Worm (Caenorhabditis elegans) whole organism, L4 larva: Measurements from ENCODE around the gene grl-29.
A peak's percentile ranks its signal among the peaks of the same experiment; 100 is the strongest.

Source experiments
- aha-1 ChIP-seq: fragments of 150-350 bp; peaks from one replicate; lab custom pipeline; 2014; ENCODE audit warnings: missing biosample characterization, missing genetic modification characterization
- aly-2 ChIP-seq: sonication (generic microtip); optimal IDR thresholded peaks from 2 replicates; lab custom pipeline; 2018; ENCODE audit warnings: missing biosample characterization, missing genetic modification characterization
- ama-1 ChIP-seq: fragments of 150-350 bp; optimal IDR thresholded peaks from 2 replicates; lab custom pipeline; 2014; ENCODE audit warnings: inconsistent platforms, mixed read lengths
- ceh-20 ChIP-seq: fragments of 200-800 bp; sonication (Bioruptor generic); IDR thresholded peaks from 2 replicates; pipeline ENCODE4 v1.3.6; 2022; ENCODE audit warnings: missing genetic modification reagents, missing genetic modification characterization, missing compliant biosample characterization
- ceh-32 ChIP-seq: sonication (generic microtip); optimal IDR thresholded peaks from 2 replicates; lab custom pipeline; 2016; ENCODE audit warnings: mild to moderate bottlenecking, missing genetic modification characterization, missing compliant biosample characterization; ENCODE audit not compliant: poor library complexity
- ceh-62 ChIP-seq: sonication (generic microtip); optimal IDR thresholded peaks from 2 replicates; lab custom pipeline; 2017; ENCODE audit warnings: missing biosample characterization, missing genetic modification characterization
- daf-12 ChIP-seq: fragments of 150-350 bp; optimal IDR thresholded peaks from 2 replicates; lab custom pipeline; 2014; ENCODE audit warnings: missing biosample characterization, missing genetic modification reagents, missing genetic modification characterization
- daf-16 ChIP-seq, 3 experiments: sonication (generic microtip); optimal IDR thresholded peaks; 2 replicates each; lab custom pipeline; 2016 to 2017; ENCODE audit warnings: missing genetic modification characterization in 3 of 3, missing genetic modification reagents in 3 of 3, mild to moderate bottlenecking in 2 of 3, missing compliant biosample characterization in 2 of 3, missing biosample characterization in 1 of 3, moderate library complexity in 1 of 3
- dmd-6 ChIP-seq: fragments of 200-800 bp; sonication (Bioruptor generic); IDR thresholded peaks from 2 replicates; pipeline ENCODE4 v1.3.6; 2022; ENCODE audit warnings: missing genetic modification reagents, missing genetic modification characterization, missing compliant biosample characterization
- dmd-8 ChIP-seq: fragments of 200-800 bp; sonication (Bioruptor generic); IDR thresholded peaks from 2 replicates; pipeline ENCODE4 v1.3.6; 2022; ENCODE audit warnings: missing genetic modification characterization, missing compliant biosample characterization
- dpl-1 ChIP-seq: fragments of 150-350 bp; optimal IDR thresholded peaks from 2 replicates; lab custom pipeline; 2014; ENCODE audit warnings: missing biosample characterization, missing genetic modification reagents, missing genetic modification characterization
- dve-1 ChIP-seq: sonication (generic microtip); optimal IDR thresholded peaks from 2 replicates; lab custom pipeline; 2017; ENCODE audit warnings: antibody characterized with exemption, mild to moderate bottlenecking, missing genetic modification characterization, missing compliant biosample characterization; ENCODE audit not compliant: insufficient read depth
- fkh-10 ChIP-seq: fragments of 150-350 bp; optimal IDR thresholded peaks from 2 replicates; lab custom pipeline; 2014; ENCODE audit warnings: missing biosample characterization, missing genetic modification reagents, missing genetic modification characterization
- fos-1 ChIP-seq: fragments of 150-350 bp; optimal IDR thresholded peaks from 2 replicates; lab custom pipeline; 2014; ENCODE audit warnings: missing biosample characterization, missing genetic modification characterization
- hif-1 ChIP-seq, 2 experiments: sonication (generic microtip); optimal IDR thresholded peaks; 2 replicates each; lab custom pipeline; 2016 to 2017; ENCODE audit warnings: missing compliant biosample characterization in 2 of 2, missing genetic modification characterization in 2 of 2, missing genetic modification reagents in 2 of 2, missing genotype in 2 of 2, mild to moderate bottlenecking in 1 of 2
- hlh-11 ChIP-seq: fragments of 200-800 bp; sonication (Bioruptor generic); optimal IDR thresholded peaks from 2 replicates; lab custom pipeline; 2018; ENCODE audit warnings: mild to moderate bottlenecking, missing genetic modification characterization, missing compliant biosample characterization
- hlh-30 ChIP-seq: sonication (generic microtip); optimal IDR thresholded peaks from 2 replicates; lab custom pipeline; 2017; ENCODE audit warnings: antibody characterized with exemption, mild to moderate bottlenecking, missing genetic modification characterization, missing compliant biosample characterization; ENCODE audit not compliant: insufficient read depth
- hmg-1.1 ChIP-seq: fragments of 200-800 bp; sonication (Bioruptor generic); IDR thresholded peaks from 2 replicates; pipeline ENCODE4 v1.3.6; 2022; ENCODE audit warnings: missing genetic modification reagents, missing genetic modification characterization, missing compliant biosample characterization
- lim-7 ChIP-seq: fragments of 200-800 bp; sonication (Bioruptor generic); IDR thresholded peaks from 2 replicates; pipeline ENCODE4 v1.3.6; 2022; ENCODE audit warnings: missing genetic modification characterization, missing compliant biosample characterization
- lin-13 ChIP-seq: fragments of 150-350 bp; optimal IDR thresholded peaks from 2 replicates; lab custom pipeline; 2014; ENCODE audit warnings: missing biosample characterization, missing genetic modification reagents, missing genetic modification characterization
- lin-38 ChIP-seq: fragments of 200-800 bp; sonication (Bioruptor generic); IDR thresholded peaks from 2 replicates; pipeline ENCODE4 v1.3.6; 2022; ENCODE audit warnings: missing genetic modification reagents, missing genetic modification characterization, missing compliant biosample characterization
- lin-39 ChIP-seq: fragments of 150-350 bp; optimal IDR thresholded peaks from 2 replicates; lab custom pipeline; 2014; ENCODE audit warnings: missing biosample characterization, missing genetic modification reagents, missing genetic modification characterization
- lsy-2 ChIP-seq, 2 experiments: fragments of 150-350 bp in 1 of 2; sonication (generic microtip) in 1 of 2; optimal IDR thresholded peaks; 2 replicates each; lab custom pipeline; 2014 to 2017; ENCODE audit warnings: missing biosample characterization in 2 of 2, missing genetic modification characterization in 2 of 2
- madf-9 ChIP-seq: fragments of 200-800 bp; sonication (Bioruptor generic); conservative IDR thresholded peaks from 2 replicates; pipeline ENCODE4 v1.3.6; 2022; ENCODE audit warnings: missing genetic modification reagents, missing genetic modification characterization, missing compliant biosample characterization
- mdl-1 ChIP-seq, 2 experiments: fragments of 150-350 bp in 1 of 2; sonication (generic microtip) in 1 of 2; optimal IDR thresholded peaks; 2 replicates each; lab custom pipeline; 2014 to 2017; ENCODE audit warnings: missing biosample characterization in 2 of 2, missing genetic modification characterization in 2 of 2
- mep-1 ChIP-seq: fragments of 150-350 bp; sonication (generic microtip); optimal IDR thresholded peaks from 3 replicates; lab custom pipeline; 2014; ENCODE audit warnings: missing biosample characterization, missing genetic modification characterization
- mes-2 ChIP-seq: sonication (generic microtip); optimal IDR thresholded peaks from 2 replicates; lab custom pipeline; 2016; ENCODE audit warnings: missing genotype, mild to moderate bottlenecking, missing genetic modification characterization, missing compliant biosample characterization; ENCODE audit not compliant: poor library complexity, severe bottlenecking
- mxl-3 ChIP-seq: fragments of 200-800 bp; sonication (Bioruptor generic); optimal IDR thresholded peaks from 2 replicates; lab custom pipeline; 2018; ENCODE audit warnings: mild to moderate bottlenecking, missing genetic modification characterization, missing compliant biosample characterization
- nhr-10 ChIP-seq: fragments of 150-350 bp; optimal IDR thresholded peaks from 2 replicates; lab custom pipeline; 2014; ENCODE audit warnings: missing biosample characterization, missing genetic modification characterization
- nhr-102 ChIP-seq: sonication (generic microtip); optimal IDR thresholded peaks from 2 replicates; lab custom pipeline; 2016; ENCODE audit warnings: mild to moderate bottlenecking, missing genetic modification characterization, moderate library complexity, missing compliant biosample characterization
- nhr-11 ChIP-seq: fragments of 150-350 bp; optimal IDR thresholded peaks from 2 replicates; lab custom pipeline; 2014; ENCODE audit warnings: missing biosample characterization, missing genetic modification characterization
- nhr-111 ChIP-seq: fragments of 200-800 bp; sonication (Bioruptor generic); optimal IDR thresholded peaks from 2 replicates; lab custom pipeline; 2018; ENCODE audit warnings: mild to moderate bottlenecking, missing genetic modification characterization, missing compliant biosample characterization
- nhr-28 ChIP-seq: fragments of 150-350 bp; optimal IDR thresholded peaks from 2 replicates; lab custom pipeline; 2014; ENCODE audit warnings: missing biosample characterization, missing genetic modification characterization
- nhr-42 ChIP-seq: fragments of 200-800 bp; sonication (Bioruptor generic); IDR thresholded peaks from 2 replicates; pipeline ENCODE4 v1.3.6; 2022; ENCODE audit warnings: missing genetic modification characterization, missing compliant biosample characterization
- nhr-48 ChIP-seq: sonication (generic microtip); optimal IDR thresholded peaks from 2 replicates; lab custom pipeline; 2016; ENCODE audit warnings: mild to moderate bottlenecking, missing genetic modification characterization, missing compliant biosample characterization
- php-3 ChIP-seq: fragments of 200-800 bp; sonication (Bioruptor generic); IDR thresholded peaks from 2 replicates; pipeline ENCODE4 v1.3.6; 2022; ENCODE audit warnings: missing genetic modification reagents, missing genetic modification characterization, missing compliant biosample characterization
- pqm-1 ChIP-seq: sonication (generic microtip); optimal IDR thresholded peaks from 2 replicates; lab custom pipeline; 2017; ENCODE audit warnings: missing biosample characterization, missing genetic modification characterization
- rbr-2 ChIP-seq: sonication (generic microtip); optimal IDR thresholded peaks from 2 replicates; lab custom pipeline; 2016; ENCODE audit warnings: missing genotype, missing genetic modification characterization, missing compliant biosample characterization
- set-16 ChIP-seq: fragments of 200-800 bp; sonication (Bioruptor generic); IDR thresholded peaks from 2 replicates; pipeline ENCODE4 v1.3.6; 2022; ENCODE audit warnings: missing genetic modification reagents, missing genetic modification characterization, missing compliant biosample characterization
- snpc-4 ChIP-seq: fragments of 150-350 bp; optimal IDR thresholded peaks from 2 replicates; lab custom pipeline; 2014; ENCODE audit warnings: missing biosample characterization, missing genetic modification characterization
- spr-3 ChIP-seq: fragments of 200-800 bp; sonication (Bioruptor generic); optimal IDR thresholded peaks from 2 replicates; lab custom pipeline; 2018; ENCODE audit warnings: mild to moderate bottlenecking, missing genetic modification characterization, missing compliant biosample characterization
- tra-1 ChIP-seq: fragments of 200-800 bp; sonication (Bioruptor generic); IDR thresholded peaks from 2 replicates; pipeline ENCODE4 v1.3.6; 2022; ENCODE audit warnings: missing genetic modification reagents, missing genetic modification characterization, missing compliant biosample characterization
- zfp-3 ChIP-seq: fragments of 200-800 bp; sonication (Bioruptor generic); conservative IDR thresholded peaks from 2 replicates; pipeline ENCODE4 v1.3.6; 2022; ENCODE audit warnings: missing genetic modification reagents, missing genetic modification characterization, missing compliant biosample characterization

grl-29 gene

DNA sequence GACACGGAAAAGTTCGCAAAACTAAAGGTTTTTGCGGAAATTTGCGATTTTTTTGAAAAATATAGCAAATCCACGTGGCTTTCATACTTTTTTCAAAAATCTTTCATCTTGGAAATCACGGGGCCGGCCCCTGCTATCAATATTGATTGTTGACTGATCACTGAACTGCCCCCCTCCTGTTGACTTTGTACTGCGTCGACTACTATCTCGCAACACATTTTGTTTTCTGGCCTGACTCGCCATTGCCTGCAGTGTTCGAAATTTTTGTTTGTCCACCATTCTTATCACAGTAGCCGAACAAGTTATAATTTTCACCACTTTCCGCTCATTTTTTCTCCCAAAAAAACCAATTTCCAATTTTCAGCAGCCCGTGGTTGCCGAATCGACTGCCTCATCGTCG lies 26.0 kb upstream of the grl-29 start:
- TF ChIP-seq aha-1 (tag; lab: Kevin White, UChicago) (peak; percentile 92), mes-2 (tag; lab: Kevin White, UChicago) (no peak), fkh-10 (GFP tag; lab: Kevin White, UChicago) (no peak), nhr-111 (GFP tag; lab: Kevin White, UChicago) (no peak), daf-16 (GFP tag; optimal IDR thresholded peaks at IDR 0.05; lab: Kevin White, UChicago) (peak in 1 of 2 experiments; percentile 20), daf-16 (tag; optimal IDR thresholded peaks at IDR 0.05; lab: Kevin White, UChicago) (peak; percentile 88), hmg-1.1 (GFP tag; lab: Robert Waterston, UW) (no peak), nhr-28 (tag; lab: Kevin White, UChicago) (peak; percentile 20), lin-13 (GFP tag; lab: Kevin White, UChicago) (no peak), lim-7 (no peak), mdl-1 (tag; optimal IDR thresholded peaks at IDR 0.05; lab: Kevin White, UChicago) (peak in 1 of 2 experiments; percentile 4), hlh-11 (tag; lab: Kevin White, UChicago) (peak; percentile 9), aly-2 (no peak), nhr-48 (tag; lab: Kevin White, UChicago) (no peak), hlh-30 (tag; lab: Kevin White, UChicago) (peak; percentile 36), dve-1 (peak; percentile 35), ceh-20 (GFP tag; lab: Robert Waterston, UW) (no peak), fos-1 (no peak)

DNA sequence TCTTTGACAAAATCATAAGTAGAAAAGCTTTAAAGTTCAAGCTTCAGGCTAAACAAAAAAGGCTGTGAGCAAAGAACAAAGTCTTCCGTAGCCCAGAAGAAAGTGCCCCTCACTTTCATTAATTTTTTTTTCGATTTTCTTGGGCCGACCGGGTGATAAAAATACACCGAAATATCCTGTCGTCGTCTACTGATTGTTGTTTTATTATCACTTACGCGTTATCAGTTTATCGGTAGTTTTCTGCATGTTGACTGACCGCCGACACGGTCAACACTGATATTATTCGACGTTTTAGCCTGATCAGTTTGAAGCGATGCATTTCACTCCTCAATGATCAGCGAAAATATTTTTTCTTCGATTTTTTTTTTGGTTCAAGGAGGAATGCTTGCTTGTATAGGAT lies 25.3 kb upstream of the grl-29 start:
- TF ChIP-seq daf-16 (GFP tag; optimal IDR thresholded peaks at IDR 0.05; lab: Kevin White, UChicago) (no peak), daf-16 (tag; optimal IDR thresholded peaks at IDR 0.05; lab: Kevin White, UChicago) (peak; percentile 97), nhr-42 (GFP tag; lab: Robert Waterston, UW) (no peak), ceh-62 (no peak), nhr-28 (tag; lab: Kevin White, UChicago) (peak; percentile 51), madf-9 (GFP tag; lab: Robert Waterston, UW) (no peak), ceh-32 (tag; lab: Kevin White, UChicago) (no peak), hlh-11 (tag; lab: Kevin White, UChicago) (peak; percentile 16), dmd-6 (GFP tag; lab: Robert Waterston, UW) (peak; percentile 30; the same call in 1 of the 2 replicates), tra-1 (GFP tag; lab: Robert Waterston, UW) (no peak), php-3 (GFP tag; lab: Robert Waterston, UW) (0 out of 2 replicates have a peak, but pooled peaks have one; percentile 45), ama-1 (no peak), pqm-1 (tag; lab: Kevin White, UChicago) (peak; percentile 50)

DNA sequence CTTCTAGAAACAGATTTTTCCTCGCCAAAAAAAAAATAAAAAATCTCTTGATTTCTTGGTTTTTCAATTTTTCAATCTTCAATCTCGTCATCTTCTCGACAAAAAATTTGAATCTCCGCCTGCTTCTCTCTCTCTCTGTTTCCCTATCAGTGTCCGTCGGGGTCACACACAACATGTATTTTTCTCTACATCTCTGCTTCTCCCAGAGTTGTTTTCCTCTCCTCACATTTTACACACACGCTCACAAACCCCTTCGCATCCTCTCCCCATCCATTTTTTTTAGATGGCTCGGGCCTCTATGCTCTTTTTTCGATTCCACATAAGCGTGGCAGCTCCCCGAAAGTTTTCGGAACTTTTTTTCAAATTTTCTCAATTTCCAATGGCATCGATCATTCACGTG lies 24.8 kb upstream of the grl-29 start:
- peak; percentile 74 for TF ChIP-seq hlh-11 (tag; lab: Kevin White, UChicago)
- TF ChIP-seq hif-1 (tag; optimal IDR thresholded peaks at IDR 0.05; lab: Kevin White, UChicago), result peak in 1 of 2 experiments; percentile 78
- TF ChIP-seq snpc-4 (tag; lab: Kevin White, UChicago), result no peak
- TF ChIP-seq dpl-1 (GFP tag; lab: Kevin White, UChicago), result peak; percentile 66
- peak; percentile 55 for TF ChIP-seq pqm-1 (tag; lab: Kevin White, UChicago)
- TF ChIP-seq mxl-3 (GFP tag; lab: Kevin White, UChicago), result peak; percentile 18
- peak; percentile 39 for TF ChIP-seq mes-2 (tag; lab: Kevin White, UChicago)
- peak; percentile 34; the same call in 1 of the 2 replicates for TF ChIP-seq tra-1 (GFP tag; lab: Robert Waterston, UW)
- peak; percentile 70 for TF ChIP-seq hlh-30 (tag; lab: Kevin White, UChicago)
- TF ChIP-seq lin-13 (GFP tag; lab: Kevin White, UChicago), result peak; percentile 82
- peak; percentile 61 for TF ChIP-seq mep-1
- TF ChIP-seq dmd-8 (GFP tag; lab: Robert Waterston, UW), result no peak
- TF ChIP-seq rbr-2 (tag; lab: Kevin White, UChicago), result peak; percentile 15
- TF ChIP-seq daf-12 (tag; lab: Kevin White, UChicago), result no peak
- peak; percentile 69 for TF ChIP-seq nhr-10 (tag; lab: Kevin White, UChicago)
- TF ChIP-seq ceh-20 (GFP tag; lab: Robert Waterston, UW), result 0 out of 2 replicates have a peak, but pooled peaks have one; percentile 10
- 0 out of 2 replicates have a peak, but pooled peaks have one; percentile 9 for TF ChIP-seq zfp-3 (GFP tag; lab: Robert Waterston, UW)
- peak; percentile 20 to 55 for TF ChIP-seq mdl-1 (tag; optimal IDR thresholded peaks at IDR 0.05; lab: Kevin White, UChicago)
- TF ChIP-seq aha-1 (tag; lab: Kevin White, UChicago), result peak; percentile 85
- peak; percentile 81 for TF ChIP-seq nhr-28 (tag; lab: Kevin White, UChicago)
- peak; percentile 21 for TF ChIP-seq nhr-102 (tag; lab: Kevin White, UChicago)
- TF ChIP-seq daf-16 (GFP tag; optimal IDR thresholded peaks at IDR 0.05; lab: Kevin White, UChicago), result peak in 1 of 2 experiments; percentile 34
- TF ChIP-seq daf-16 (tag; optimal IDR thresholded peaks at IDR 0.05; lab: Kevin White, UChicago), result peak; percentile 72
- TF ChIP-seq lsy-2 (tag; optimal IDR thresholded peaks at IDR 0.05; lab: Kevin White, UChicago), result peak in 1 of 2 experiments; percentile 66
- no peak for TF ChIP-seq spr-3 (GFP tag; lab: Kevin White, UChicago)
- TF ChIP-seq set-16 (GFP tag; lab: Robert Waterston, UW), result no peak
- peak; percentile 24; the same call in 1 of the 2 replicates for TF ChIP-seq lin-38 (GFP tag; lab: Robert Waterston, UW)
- TF ChIP-seq hmg-1.1 (GFP tag; lab: Robert Waterston, UW), result peak; percentile 23; the same call in 1 of the 2 replicates
- TF ChIP-seq dve-1, result peak; percentile 34
- peak; percentile 80 for TF ChIP-seq nhr-11
- TF ChIP-seq dmd-6 (GFP tag; lab: Robert Waterston, UW), result peak; percentile 36; the same call in 1 of the 2 replicates
- TF ChIP-seq lin-39 (tag; lab: Kevin White, UChicago), result no peak
